Fruit fly (Drosophila melanogaster): ENCODE results near the gene Ugt36A1.

Ugt36A1 gene

dm6 chr2L:3580668-3581172, 38.2 kb upstream of the Ugt36A1 start, which contains the start of gene sob (continued):
- TF ChIP-seq CrebA (GFP tag; optimal IDR thresholded peaks at IDR 0.05; ENCODE audit: borderline replicate concordance) = peak; percentile 59
- TF ChIP-seq N (GFP tag; optimal IDR thresholded peaks at IDR 0.05) = no peak
- TF ChIP-seq Dfd (GFP tag; optimal IDR thresholded peaks at IDR 0.05) = no peak
- TF ChIP-seq h (GFP tag; optimal IDR thresholded peaks at IDR 0.05) = peak; percentile 41
- TF ChIP-seq Hr83 (GFP tag; optimal IDR thresholded peaks at IDR 0.05; ENCODE audit: poor library complexity, severe bottlenecking) = no peak
- no peak for TF ChIP-seq woc (GFP tag; optimal IDR thresholded peaks at IDR 0.05)
- TF ChIP-seq Mio (GFP tag; optimal IDR thresholded peaks at IDR 0.05) = no peak
- TF ChIP-seq Sp1 (GFP tag; optimal IDR thresholded peaks at IDR 0.05) = no peak
- TF ChIP-seq Rel (GFP tag; optimal IDR thresholded peaks at IDR 0.05) = peak; percentile 28
- TF ChIP-seq Rel (tag; optimal IDR thresholded peaks at IDR 0.05) = peak; percentile 12
- no peak for TF ChIP-seq Jra (GFP tag; optimal IDR thresholded peaks at IDR 0.05)
- no peak for TF ChIP-seq CG32264 (GFP tag; optimal IDR thresholded peaks at IDR 0.05)
- peak; percentile 98 for TF ChIP-seq Dif (GFP tag; optimal IDR thresholded peaks at IDR 0.05; ENCODE audit: partially characterized antibody)
- TF ChIP-seq GATAd (GFP tag; optimal IDR thresholded peaks at IDR 0.05) = no peak
- TF ChIP-seq sage (GFP tag; optimal IDR thresholded peaks at IDR 0.05) = peak; percentile 49

dm6 chr2L:3582692-3583091, 36.2 kb upstream of the Ugt36A1 start:
- TF ChIP-seq Vsx2 (GFP tag; optimal IDR thresholded peaks at IDR 0.05; ENCODE audit: partially characterized antibody) (no peak), Mio (GFP tag; optimal IDR thresholded peaks at IDR 0.05) (no peak), OdsH (GFP tag; optimal IDR thresholded peaks at IDR 0.05) (no peak), Hnf4 (GFP tag; optimal IDR thresholded peaks at IDR 0.05) (no peak), foxo (GFP tag; optimal IDR thresholded peaks at IDR 0.05) (no peak), N (GFP tag; optimal IDR thresholded peaks at IDR 0.05) (no peak), h (GFP tag; optimal IDR thresholded peaks at IDR 0.05) (peak; percentile 4), dl (GFP tag; optimal IDR thresholded peaks at IDR 0.05; ENCODE audit: insufficient read depth in 1 of 2, partially characterized antibody in 2 of 2) (no peak), Jra (GFP tag; optimal IDR thresholded peaks at IDR 0.05) (no peak), fru (GFP tag; optimal IDR thresholded peaks at IDR 0.05) (peak; percentile 19)

- TF ChIP-seq Dfd (GFP tag; optimal IDR thresholded peaks at IDR 0.05) = no peak
- no peak for TF ChIP-seq Dif (GFP tag; optimal IDR thresholded peaks at IDR 0.05; ENCODE audit: partially characterized antibody)
- no peak for TF ChIP-seq Rel (GFP tag; optimal IDR thresholded peaks at IDR 0.05)
- TF ChIP-seq Rel (tag; optimal IDR thresholded peaks at IDR 0.05) = no peak
- peak in 1 of 2 experiments; percentile 25 for TF ChIP-seq foxo (GFP tag; optimal IDR thresholded peaks at IDR 0.05)
- peak; percentile 22 for TF ChIP-seq rgr (GFP tag; optimal IDR thresholded peaks at IDR 0.05)
- peak; percentile 14 for TF ChIP-seq HLH106 (tag; optimal IDR thresholded peaks at IDR 0.05)
- peak; percentile 12 for TF ChIP-seq br (GFP tag; optimal IDR thresholded peaks at IDR 0.05)
- peak; percentile 26 for TF ChIP-seq fru (GFP tag; optimal IDR thresholded peaks at IDR 0.05)
- TF ChIP-seq woc (GFP tag; optimal IDR thresholded peaks at IDR 0.05) = no peak
- TF ChIP-seq h (GFP tag; optimal IDR thresholded peaks at IDR 0.05) = peak; percentile 18
- TF ChIP-seq ey (GFP tag; optimal IDR thresholded peaks at IDR 0.05) = peak; percentile 28
- TF ChIP-seq Hr83 (GFP tag; optimal IDR thresholded peaks at IDR 0.05; ENCODE audit: poor library complexity, severe bottlenecking) = no peak
These were observed 35.2 kb upstream of the Ugt36A1 start for dm6 chr2L:3583405-3584295.

DNA sequence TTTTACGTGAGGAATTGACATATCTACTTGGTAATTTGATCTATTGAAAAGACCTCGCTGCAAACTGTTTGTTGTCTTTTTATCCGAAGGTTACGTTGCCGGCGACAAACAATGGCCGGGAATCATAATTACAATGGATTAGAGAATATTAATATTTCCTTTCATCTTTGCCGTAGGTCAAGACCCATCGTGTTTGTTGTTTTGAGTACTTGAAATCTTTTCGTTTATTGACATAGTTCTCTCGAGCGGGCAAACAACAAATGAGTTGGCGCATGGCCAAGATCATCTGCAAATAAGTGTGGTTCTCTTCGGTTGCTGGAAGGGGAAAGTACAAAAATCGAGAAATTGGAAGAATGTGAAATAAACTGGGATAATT, 34.6 kb upstream of the Ugt36A1 start:
- TF ChIP-seq fru (GFP tag; optimal IDR thresholded peaks at IDR 0.05) (no peak), brk (GFP tag; optimal IDR thresholded peaks at IDR 0.05) (no peak), CrebA (GFP tag; optimal IDR thresholded peaks at IDR 0.05; ENCODE audit: borderline replicate concordance) (no peak), Vsx2 (GFP tag; optimal IDR thresholded peaks at IDR 0.05; ENCODE audit: partially characterized antibody) (no peak), Hr83 (GFP tag; optimal IDR thresholded peaks at IDR 0.05; ENCODE audit: poor library complexity, severe bottlenecking) (no peak), Hnf4 (GFP tag; optimal IDR thresholded peaks at IDR 0.05) (no peak), Hr78 (GFP tag; optimal IDR thresholded peaks at IDR 0.05) (no peak), Sp1 (GFP tag; optimal IDR thresholded peaks at IDR 0.05) (no peak), Mio (GFP tag; optimal IDR thresholded peaks at IDR 0.05) (no peak), rgr (GFP tag; optimal IDR thresholded peaks at IDR 0.05) (no peak), sv (GFP tag; optimal IDR thresholded peaks at IDR 0.05) (no peak), dsf (GFP tag; optimal IDR thresholded peaks at IDR 0.05; ENCODE audit: borderline replicate concordance) (no peak), dl (GFP tag; optimal IDR thresholded peaks at IDR 0.05; ENCODE audit: insufficient read depth in 1 of 2, partially characterized antibody in 2 of 2) (no peak), Jra (GFP tag; optimal IDR thresholded peaks at IDR 0.05) (no peak), jim (GFP tag; optimal IDR thresholded peaks at IDR 0.05) (no peak), woc (GFP tag; optimal IDR thresholded peaks at IDR 0.05) (no peak), h (GFP tag; optimal IDR thresholded peaks at IDR 0.05) (no peak)

Data from whole organism, wandering third instar larva.